Fruit fly (Drosophila melanogaster): Measurements from ENCODE around the gene Gr66a.

- TF ChIP-seq Ets21C (GFP tag; optimal IDR thresholded peaks at IDR 0.05) (no peak), CG7368 (GFP tag; optimal IDR thresholded peaks at IDR 0.05) (no peak), CG6792 (GFP tag; optimal IDR thresholded peaks at IDR 0.05) (no peak), Eip93F (GFP tag; optimal IDR thresholded peaks at IDR 0.05) (no peak), CG16779 (tag; optimal IDR thresholded peaks at IDR 0.05) (no peak), Lpt (GFP tag; optimal IDR thresholded peaks at IDR 0.05) (no peak), Sox102F (GFP tag; optimal IDR thresholded peaks at IDR 0.05) (no peak), svp (GFP tag) (no peak), Blimp-1 (GFP tag; optimal IDR thresholded peaks at IDR 0.05) (no peak), CG6854 (GFP tag; optimal IDR thresholded peaks at IDR 0.05) (no peak)
Measured at dm6 chr3L:8285291-8285690, 21.5 kb downstream of the Gr66a start.

Data from whole organism, prepupa.